Worm (Caenorhabditis elegans) whole organism, late embryonic: ENCODE data around the gene C28H8.5.

Experiments used
- T23F11.4 ChIP-seq: fragments of 200-800 bp; sonication (Bioruptor generic); optimal IDR thresholded peaks from 2 replicates; lab custom pipeline; 2018; ENCODE audit warnings: mild to moderate bottlenecking, missing genetic modification characterization, missing compliant biosample characterization
- ama-1 ChIP-seq: fragments of 150-350 bp; optimal IDR thresholded peaks from 2 replicates; lab custom pipeline; 2014
- ceh-19 ChIP-seq: fragments of 200-800 bp; sonication (Bioruptor generic); optimal IDR thresholded peaks from 2 replicates; lab custom pipeline; 2018; ENCODE audit warnings: mild to moderate bottlenecking, missing genetic modification characterization, missing compliant biosample characterization
- ceh-2 ChIP-seq: sonication (generic microtip); optimal IDR thresholded peaks from 2 replicates; lab custom pipeline; 2016; ENCODE audit warnings: missing genotype, missing genetic modification characterization, missing compliant biosample characterization
- ceh-31 ChIP-seq: sonication (generic microtip); optimal IDR thresholded peaks from 2 replicates; lab custom pipeline; 2016; ENCODE audit warnings: missing genetic modification characterization, missing compliant biosample characterization
- ceh-34 ChIP-seq: sonication (generic microtip); optimal IDR thresholded peaks from 2 replicates; lab custom pipeline; 2016; ENCODE audit warnings: mild to moderate bottlenecking, missing genetic modification characterization, missing compliant biosample characterization
- ceh-45 ChIP-seq: fragments of 200-800 bp; sonication (Bioruptor generic); IDR thresholded peaks from 2 replicates; pipeline ENCODE4 v1.3.6; 2022; ENCODE audit warnings: missing genetic modification reagents, missing genetic modification characterization, missing compliant biosample characterization
- ceh-48 ChIP-seq: sonication (generic microtip); optimal IDR thresholded peaks from 2 replicates; lab custom pipeline; 2016; ENCODE audit warnings: missing genetic modification characterization, inconsistent platforms, missing compliant biosample characterization
- ceh-6 ChIP-seq: fragments of 200-800 bp; sonication (Bioruptor generic); optimal IDR thresholded peaks from 2 replicates; lab custom pipeline; 2018; ENCODE audit warnings: mild to moderate bottlenecking, missing genetic modification characterization, missing compliant biosample characterization
- ets-4 ChIP-seq: sonication (generic microtip); optimal IDR thresholded peaks from 2 replicates; lab custom pipeline; 2016; ENCODE audit warnings: missing genetic modification characterization, missing compliant biosample characterization
- eyg-1 ChIP-seq: sonication (generic microtip); optimal IDR thresholded peaks from 2 replicates; lab custom pipeline; 2016; ENCODE audit warnings: missing genotype, missing genetic modification characterization, missing compliant biosample characterization
- fax-1 ChIP-seq: sonication (generic microtip); optimal IDR thresholded peaks from 2 replicates; lab custom pipeline; 2016; ENCODE audit warnings: missing genotype, missing genetic modification characterization, missing compliant biosample characterization
- fkh-10 ChIP-seq: fragments of 150-350 bp; optimal IDR thresholded peaks from 2 replicates; lab custom pipeline; 2014; ENCODE audit warnings: missing biosample characterization, missing genetic modification reagents, missing genetic modification characterization
- fkh-6 ChIP-seq: sonication (generic microtip); optimal IDR thresholded peaks from 2 replicates; lab custom pipeline; 2016; ENCODE audit warnings: missing genetic modification characterization, missing compliant biosample characterization
- hlh-6 ChIP-seq: sonication (generic microtip); optimal IDR thresholded peaks from 2 replicates; lab custom pipeline; 2016; ENCODE audit warnings: missing genotype, missing genetic modification characterization, missing compliant biosample characterization
- lim-6 ChIP-seq: sonication (generic microtip); optimal IDR thresholded peaks from 2 replicates; lab custom pipeline; 2016; ENCODE audit warnings: missing genetic modification characterization, missing compliant biosample characterization
- madf-2 ChIP-seq: sonication (generic microtip); optimal IDR thresholded peaks from 2 replicates; lab custom pipeline; 2017; ENCODE audit warnings: missing genetic modification characterization, missing compliant biosample characterization
- mec-3 ChIP-seq: sonication (generic microtip); optimal IDR thresholded peaks from 2 replicates; lab custom pipeline; 2016; ENCODE audit warnings: borderline replicate concordance, missing genetic modification characterization, missing compliant biosample characterization
- nfya-1 ChIP-seq: sonication (generic microtip); optimal IDR thresholded peaks from 2 replicates; lab custom pipeline; 2017; ENCODE audit warnings: missing genetic modification characterization, mild to moderate bottlenecking, missing compliant biosample characterization, antibody characterized with exemption, moderate library complexity
- nhr-11 ChIP-seq: fragments of 150-350 bp; optimal IDR thresholded peaks from 2 replicates; lab custom pipeline; 2014; ENCODE audit warnings: missing biosample characterization, missing genetic modification characterization
- nhr-232 ChIP-seq: sonication (generic microtip); optimal IDR thresholded peaks from 2 replicates; lab custom pipeline; 2016; ENCODE audit warnings: missing genetic modification characterization, missing compliant biosample characterization
- npax-4 ChIP-seq: sonication (generic microtip); optimal IDR thresholded peaks from 2 replicates; lab custom pipeline; 2016; ENCODE audit warnings: missing genetic modification characterization, missing compliant biosample characterization
- pag-3 ChIP-seq: sonication (generic microtip); optimal IDR thresholded peaks from 2 replicates; lab custom pipeline; 2016; ENCODE audit warnings: missing compliant biosample characterization, missing genetic modification characterization, borderline replicate concordance
- pat-9 ChIP-seq: fragments of 200-800 bp; sonication (Bioruptor generic); optimal IDR thresholded peaks from 2 replicates; lab custom pipeline; 2018; ENCODE audit warnings: mild to moderate bottlenecking, missing genetic modification characterization, moderate library complexity, missing compliant biosample characterization
- pax-1 ChIP-seq: fragments of 150-350 bp; optimal IDR thresholded peaks from 2 replicates; lab custom pipeline; 2014; ENCODE audit warnings: missing biosample characterization, missing genetic modification characterization
- pha-2 ChIP-seq: sonication (generic microtip); optimal IDR thresholded peaks from 2 replicates; lab custom pipeline; 2017; ENCODE audit warnings: mild to moderate bottlenecking, missing genetic modification characterization, missing compliant biosample characterization
- pha-4 ChIP-seq: fragments of 150-350 bp; optimal IDR thresholded peaks from 2 replicates; lab custom pipeline; 2018; ENCODE audit warnings: missing biosample characterization, missing genetic modification reagents, missing genetic modification characterization
- ref-2 ChIP-seq: sonication (generic microtip); optimal IDR thresholded peaks from 2 replicates; lab custom pipeline; 2016; ENCODE audit warnings: missing genetic modification characterization, missing compliant biosample characterization
- rnt-1 ChIP-seq: sonication (generic microtip); optimal IDR thresholded peaks from 2 replicates; lab custom pipeline; 2016; ENCODE audit warnings: missing genetic modification characterization, missing compliant biosample characterization
- sox-2 ChIP-seq: fragments of 200-800 bp; sonication (Bioruptor generic); IDR thresholded peaks from 2 replicates; pipeline ENCODE4 v1.3.6; 2022; ENCODE audit warnings: missing genetic modification reagents, missing genetic modification characterization, missing compliant biosample characterization
- sox-4 ChIP-seq: sonication (generic microtip); optimal IDR thresholded peaks from 2 replicates; lab custom pipeline; 2017; ENCODE audit warnings: mild to moderate bottlenecking, missing genetic modification characterization, inconsistent platforms, missing compliant biosample characterization
- tbx-7 ChIP-seq: sonication (generic microtip); optimal IDR thresholded peaks from 2 replicates; lab custom pipeline; 2016; ENCODE audit warnings: missing genotype, missing genetic modification characterization, missing compliant biosample characterization
- unc-3 ChIP-seq, 2 experiments: fragments of 200-800 bp in 1 of 2; sonication (Bioruptor generic) in 1 of 2; sonication (generic microtip) in 1 of 2; conservative IDR thresholded peaks in 1 of 2; optimal IDR thresholded peaks in 1 of 2; 2 replicates each; pipeline versions ENCODE4 v1.3.6 to Lab custom; 2016 to 2022; ENCODE audit warnings: missing compliant biosample characterization in 2 of 2, missing genetic modification characterization in 2 of 2, missing genetic modification reagents in 1 of 2
- unc-42 ChIP-seq: sonication (generic microtip); optimal IDR thresholded peaks from 2 replicates; lab custom pipeline; 2016; ENCODE audit warnings: missing genotype, missing genetic modification characterization, missing compliant biosample characterization
- unc-86 ChIP-seq: sonication (generic microtip); optimal IDR thresholded peaks from 2 replicates; lab custom pipeline; 2016; ENCODE audit warnings: missing genetic modification characterization, missing compliant biosample characterization
- ztf-16 ChIP-seq: sonication (generic microtip); optimal IDR thresholded peaks from 2 replicates; lab custom pipeline; 2017; ENCODE audit warnings: missing genetic modification characterization, missing compliant biosample characterization

C28H8.5 gene

DNA sequence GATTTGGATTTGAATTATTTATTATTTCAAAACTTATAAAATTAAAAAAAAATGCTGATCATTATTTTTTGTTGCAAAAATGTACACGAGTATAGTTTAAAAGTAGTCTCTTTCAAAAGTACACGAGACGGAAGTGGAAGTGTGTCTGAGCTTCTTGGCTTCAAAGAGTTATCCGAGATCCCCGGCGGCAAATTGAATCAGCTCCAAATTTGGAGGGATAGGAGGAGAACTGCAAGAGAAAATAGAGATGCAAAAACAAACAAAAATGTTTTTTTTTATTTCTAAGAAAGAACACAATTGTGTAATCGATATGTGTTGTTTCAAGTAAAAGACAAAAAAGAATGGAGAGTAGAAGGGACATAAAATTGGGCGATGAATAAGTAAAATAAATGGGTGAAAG, 18.5 kb downstream of the C28H8.5 start:
- TF ChIP-seq lim-6 (tag; lab: Kevin White, UChicago), result no peak
- peak; percentile 80 for TF ChIP-seq unc-42 (tag; lab: Kevin White, UChicago)

DNA sequence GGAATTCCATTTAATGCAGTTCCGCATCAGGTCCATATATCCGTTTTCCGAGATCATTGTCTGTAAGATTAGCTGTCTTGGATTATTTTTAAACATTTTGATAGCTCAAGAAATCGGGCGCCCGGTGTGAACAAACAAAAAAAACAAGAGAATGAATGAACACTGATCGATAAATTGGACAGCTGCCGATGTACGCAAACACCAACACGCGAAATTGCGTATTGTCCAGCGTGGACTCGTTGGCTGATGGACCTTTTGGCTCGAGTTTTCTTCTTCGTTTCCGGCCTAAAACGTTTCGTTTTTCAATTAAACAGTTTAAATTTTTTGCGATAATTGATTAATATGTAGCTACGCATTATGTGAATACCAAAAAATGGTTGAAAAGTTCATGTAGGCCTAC, 22.0 kb downstream of the C28H8.5 start, which contains the start of gene dpff-1:
TSS of gene dpff-1 (minus strand) at position 288 of the 400 bp plus-strand sequence.
- TF ChIP-seq pha-2 (tag; lab: Kevin White, UChicago) (no peak), ceh-48 (tag; lab: Kevin White, UChicago) (peak; percentile 85)

- TF ChIP-seq unc-86, result no peak
- TF ChIP-seq fkh-6 (tag; lab: Kevin White, UChicago), result no peak
- TF ChIP-seq lim-6 (tag; lab: Kevin White, UChicago), result no peak
- TF ChIP-seq sox-4 (tag; lab: Kevin White, UChicago), result no peak
- TF ChIP-seq ceh-6 (GFP tag; lab: Kevin White, UChicago), result no peak
- TF ChIP-seq ceh-19 (GFP tag; lab: Kevin White, UChicago), result no peak
- TF ChIP-seq madf-2 (tag; lab: Kevin White, UChicago), result no peak
- TF ChIP-seq ceh-34 (tag; lab: Kevin White, UChicago), result no peak
- no peak for TF ChIP-seq unc-3 (GFP tag; conservative IDR thresholded peaks at IDR 0.05; lab: Robert Waterston, UW)
- no peak for TF ChIP-seq unc-3 (tag; optimal IDR thresholded peaks at IDR 0.05; lab: Kevin White, UChicago)
- TF ChIP-seq pag-3, result no peak
- TF ChIP-seq npax-4, result no peak
- no peak for TF ChIP-seq eyg-1 (tag; lab: Kevin White, UChicago)
- TF ChIP-seq pax-1 (tag; lab: Kevin White, UChicago), result no peak
- no peak for TF ChIP-seq pha-4 (tag; lab: Kevin White, UChicago)
- no peak for TF ChIP-seq fkh-10 (GFP tag; lab: Kevin White, UChicago)
- no peak for TF ChIP-seq T23F11.4 (GFP tag; lab: Kevin White, UChicago)
These were observed 22.6 kb downstream of the C28H8.5 start, which contains the start of gene erd-2.2 for ce11 chrIII:5906749-5907148. Gene erd-2.2 (plus strand): TSS chrIII:5907049.

- TF ChIP-seq ztf-16, result no peak
- TF ChIP-seq ama-1 (lab: Kevin White, UChicago), result no peak
- TF ChIP-seq unc-3 (GFP tag; conservative IDR thresholded peaks at IDR 0.05; lab: Robert Waterston, UW), result no peak
- TF ChIP-seq unc-3 (tag; optimal IDR thresholded peaks at IDR 0.05; lab: Kevin White, UChicago), result no peak
- no peak for TF ChIP-seq mec-3
- TF ChIP-seq ref-2 (tag; lab: Kevin White, UChicago), result no peak
- TF ChIP-seq hlh-6 (tag; lab: Kevin White, UChicago), result no peak
- no peak for TF ChIP-seq lim-6 (tag; lab: Kevin White, UChicago)
- no peak for TF ChIP-seq ceh-31
- no peak for TF ChIP-seq ceh-2
- no peak for TF ChIP-seq sox-2 (GFP tag; lab: Robert Waterston, UW)
- no peak for TF ChIP-seq nfya-1 (tag; lab: Kevin White, UChicago)
- no peak for TF ChIP-seq nhr-232 (tag; lab: Kevin White, UChicago)
- TF ChIP-seq tbx-7 (tag; lab: Kevin White, UChicago), result no peak
- TF ChIP-seq rnt-1 (tag; lab: Kevin White, UChicago), result no peak
- no peak for TF ChIP-seq nhr-11 (tag; lab: Kevin White, UChicago)
- TF ChIP-seq ets-4 (tag; lab: Kevin White, UChicago), result no peak
- no peak for TF ChIP-seq pat-9 (tag; lab: Kevin White, UChicago)
- TF ChIP-seq fax-1 (tag; lab: Kevin White, UChicago), result no peak
- no peak for TF ChIP-seq ceh-45
These were observed 24.3 kb downstream of the C28H8.5 start, which contains the start of gene C28H8.3 for ce11 chrIII:5908408-5908807. Gene C28H8.3 (plus strand): TSS chrIII:5908700.
